Worm (Caenorhabditis elegans): ENCODE measurements around the gene vpat-1.

vpat-1 gene

DNA sequence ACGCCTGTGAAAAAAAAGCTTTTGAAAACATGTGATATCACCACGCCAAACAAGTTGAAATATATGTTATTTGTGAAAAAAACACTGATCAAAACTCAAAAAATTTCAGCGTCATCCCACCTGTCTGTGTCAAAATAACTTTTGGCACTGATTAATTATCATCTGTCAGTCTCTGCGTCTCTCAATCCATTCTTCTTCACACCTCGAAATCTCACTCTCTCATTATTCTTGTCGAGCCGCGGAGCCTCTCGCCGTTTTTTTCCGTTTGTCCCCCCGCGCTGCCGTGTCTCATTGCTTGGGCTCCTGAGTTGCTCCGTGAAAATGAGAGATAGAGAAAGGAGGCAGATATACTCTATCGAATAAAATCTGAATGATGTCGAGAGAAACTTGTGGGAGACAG, 5.0 kb upstream of the vpat-1 start:
- TF ChIP-seq rcor-1 (GFP tag; IDR thresholded peaks at IDR 0.05) = no peak
- TF ChIP-seq tbp1 (GFP tag; optimal IDR thresholded peaks at IDR 0.05) = no peak
- TF ChIP-seq T07F8.4 (tag; optimal IDR thresholded peaks at IDR 0.05) = no peak
- TF ChIP-seq gei-17 (GFP tag; optimal IDR thresholded peaks at IDR 0.05) = no peak
- TF ChIP-seq unc-62 (GFP tag; optimal IDR thresholded peaks at IDR 0.05) = no peak
- no peak for TF ChIP-seq xnd-1 (tag; optimal IDR thresholded peaks at IDR 0.05)
- TF ChIP-seq F57A8.1 (GFP tag; optimal IDR thresholded peaks at IDR 0.05) = no peak
- TF ChIP-seq attf-3 (GFP tag; conservative IDR thresholded peaks at IDR 0.05) = no peak
- TF ChIP-seq ets-4 (GFP tag; optimal IDR thresholded peaks at IDR 0.05) = no peak

DNA sequence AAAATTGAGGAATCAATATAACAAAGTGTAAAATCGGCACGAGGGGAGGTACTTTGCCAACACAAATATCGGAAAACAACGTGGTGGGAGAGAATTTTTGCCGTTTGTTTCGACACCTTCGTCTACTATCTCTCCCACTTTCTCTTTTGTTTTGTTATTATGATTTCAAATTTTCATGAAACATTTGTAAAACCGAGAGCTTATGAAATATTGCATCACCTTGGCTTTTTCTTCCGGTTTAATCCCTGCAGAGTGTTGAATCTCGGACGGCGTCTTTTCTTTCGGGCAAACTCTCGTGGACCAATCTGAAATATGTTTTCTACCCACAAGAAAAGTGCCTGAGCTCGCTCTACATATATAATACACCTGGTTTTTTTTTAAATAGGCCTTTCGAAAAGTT, 1.7 kb downstream of the vpat-1 start:
- no peak for TF ChIP-seq ekl-4 (GFP tag; IDR thresholded peaks at IDR 0.05)
- TF ChIP-seq cebp-1 (GFP tag; IDR thresholded peaks at IDR 0.05) = 0 out of 2 replicates have a peak, but pooled peaks have one; percentile 51
- TF ChIP-seq cebp-1 (tag; optimal IDR thresholded peaks at IDR 0.05) = peak; percentile 73

DNA sequence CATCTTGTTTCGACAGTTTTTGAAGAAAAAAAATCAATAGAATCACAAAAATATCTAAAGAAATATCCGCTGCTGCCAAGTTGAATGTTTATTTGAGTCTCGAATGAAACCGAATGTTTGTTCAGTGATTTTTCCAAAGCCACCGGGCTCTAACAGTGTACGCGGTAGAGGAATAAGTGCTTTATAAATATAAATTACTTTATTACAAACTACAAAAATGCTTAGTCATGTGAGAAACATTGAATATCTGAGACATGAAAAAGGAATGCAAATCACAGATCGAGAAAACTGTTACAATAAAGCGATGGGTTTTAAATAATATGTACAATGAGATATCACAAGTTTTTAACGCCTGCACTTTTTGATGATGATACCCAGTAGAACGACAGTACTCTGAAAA, 7.7 kb downstream of the vpat-1 start, which contains the start of gene F55A4.7:
Gene F55A4.7, minus strand, starts transcription at position 101 of the 400 bp plus-strand sequence.
- no peak for TF ChIP-seq sptf-2 (GFP tag; optimal IDR thresholded peaks at IDR 0.05)
- no peak for TF ChIP-seq unc-130 (GFP tag; optimal IDR thresholded peaks at IDR 0.05)
- TF ChIP-seq ztf-26 (tag; optimal IDR thresholded peaks at IDR 0.05) = no peak
- TF ChIP-seq hmg-1.2 (GFP tag; IDR thresholded peaks at IDR 0.05) = no peak

DNA sequence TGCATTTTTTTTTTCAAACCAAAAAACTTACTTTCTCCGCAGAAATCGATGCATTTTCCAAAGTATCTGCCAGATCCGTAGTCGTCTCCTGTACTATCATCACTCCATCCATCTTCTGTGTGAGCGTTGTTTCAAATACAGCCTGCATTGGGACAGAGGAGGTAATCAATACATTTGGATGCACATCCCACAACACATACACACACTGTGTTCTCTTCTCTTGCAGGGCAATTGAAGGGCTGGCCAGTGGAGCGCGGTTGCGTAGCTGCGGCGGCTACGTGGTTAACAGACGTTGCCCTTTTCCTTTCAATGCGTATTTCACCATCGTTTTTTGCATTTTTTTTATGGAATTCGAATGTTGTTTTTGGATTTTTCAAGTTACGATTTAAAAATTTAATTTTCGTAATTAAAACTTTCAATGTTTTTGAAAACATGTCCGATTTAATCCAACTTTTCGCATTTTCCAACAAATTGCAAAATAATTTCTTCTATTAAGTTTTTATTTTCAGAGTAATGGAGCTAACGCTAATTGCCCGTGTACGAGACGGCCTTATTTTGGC, 10.9 kb downstream of the vpat-1 start, which contains the start of the genes stau-1 and sec-22:
Gene stau-1, minus strand, starts transcription at position 248 of the 560 bp plus-strand sequence.
Gene sec-22, plus strand, starts transcription at position 510 of the 560 bp plus-strand sequence.
- peak; percentile 27; the same call in 1 of the 2 replicates for TF ChIP-seq hmg-1.2 (GFP tag; IDR thresholded peaks at IDR 0.05)
- TF ChIP-seq lin-40 (tag; optimal IDR thresholded peaks at IDR 0.05) = no peak
- no peak for TF ChIP-seq pha-4 (tag; optimal IDR thresholded peaks at IDR 0.05)
- no peak for TF ChIP-seq nhr-27 (tag; optimal IDR thresholded peaks at IDR 0.05)
- no peak for TF ChIP-seq repo-1 (tag; optimal IDR thresholded peaks at IDR 0.05)
- TF ChIP-seq ztf-22 (GFP tag; optimal IDR thresholded peaks at IDR 0.05) = no peak
- no peak for TF ChIP-seq zfh-2 (GFP tag; conservative IDR thresholded peaks at IDR 0.05)
- TF ChIP-seq lsy-27 (tag; optimal IDR thresholded peaks at IDR 0.05; ENCODE audit: borderline replicate concordance, insufficient read depth) = no peak
- no peak for TF ChIP-seq ZK185.1 (tag; optimal IDR thresholded peaks at IDR 0.05; ENCODE audit: poor library complexity, severe bottlenecking)
- no peak for TF ChIP-seq rec-8 (tag; optimal IDR thresholded peaks at IDR 0.05)
- TF ChIP-seq K12H6.12 (tag; optimal IDR thresholded peaks at IDR 0.05) = no peak
- no peak for TF ChIP-seq lin-35 (GFP tag; optimal IDR thresholded peaks at IDR 0.05)
- no peak for TF ChIP-seq T07F8.4 (tag; optimal IDR thresholded peaks at IDR 0.05)
- no peak for TF ChIP-seq lir-1 (GFP tag; conservative IDR thresholded peaks at IDR 0.05)
- no peak for TF ChIP-seq F22D6.2 (tag; optimal IDR thresholded peaks at IDR 0.05)
- TF ChIP-seq ceh-58 (GFP tag; IDR thresholded peaks at IDR 0.05) = no peak
- peak; percentile 66; the same call in 1 of the 2 replicates for TF ChIP-seq mcd-1 (GFP tag; IDR thresholded peaks at IDR 0.05)
- TF ChIP-seq nhr-80 (tag; optimal IDR thresholded peaks at IDR 0.05) = peak; percentile 38
- TF ChIP-seq snpc-4 (GFP tag; optimal IDR thresholded peaks at IDR 0.05) = no peak
- peak in 1 of 4 experiments; percentile 23 for TF ChIP-seq snpc-4 (tag; optimal IDR thresholded peaks at IDR 0.05)
- TF ChIP-seq madf-6 (GFP tag; IDR thresholded peaks at IDR 0.05) = no peak
- TF ChIP-seq attf-5 (GFP tag; optimal IDR thresholded peaks at IDR 0.05) = peak; percentile 44
- no peak for TF ChIP-seq nfya-1 (tag; optimal IDR thresholded peaks at IDR 0.05; ENCODE audit: borderline replicate concordance, insufficient read depth)
- no peak for TF ChIP-seq nfyb-1 (GFP tag; IDR thresholded peaks at IDR 0.05)
- no peak for TF ChIP-seq athp-1 (tag; optimal IDR thresholded peaks at IDR 0.05)
- TF ChIP-seq tbx-9 (tag; optimal IDR thresholded peaks at IDR 0.05; ENCODE audit: borderline replicate concordance) = no peak
- no peak for TF ChIP-seq F37B4.10 (GFP tag; IDR thresholded peaks at IDR 0.05)
- no peak for TF ChIP-seq F39B2.1 (GFP tag; IDR thresholded peaks at IDR 0.05)
- 0 out of 2 replicates have a peak, but pooled peaks have one; percentile 29 for TF ChIP-seq cebp-1 (GFP tag; IDR thresholded peaks at IDR 0.05)
- peak; percentile 52 for TF ChIP-seq cebp-1 (tag; optimal IDR thresholded peaks at IDR 0.05)
- TF ChIP-seq ztf-26 (tag; optimal IDR thresholded peaks at IDR 0.05) = no peak
